Worm (Caenorhabditis elegans) whole organism, young adult: ENCODE results near the gene C50F4.9.
A peak's percentile ranks its signal among the peaks of the same experiment; 100 is the strongest.

Experiments used
- B0261.1 ChIP-seq: sonication (generic microtip); optimal IDR thresholded peaks from 2 replicates; lab custom pipeline; 2016; ENCODE audit warnings: mild to moderate bottlenecking, missing genetic modification characterization, moderate library complexity, missing compliant biosample characterization
- F10E7.11 ChIP-seq: sonication (generic microtip); optimal IDR thresholded peaks from 2 replicates; lab custom pipeline; 2017; ENCODE audit warnings: mild to moderate bottlenecking, missing genetic modification characterization, moderate library complexity, missing compliant biosample characterization
- F22D6.2 ChIP-seq: sonication (generic microtip); optimal IDR thresholded peaks from 2 replicates; lab custom pipeline; 2016; ENCODE audit warnings: mild to moderate bottlenecking, missing genetic modification characterization, missing compliant biosample characterization
- F52B5.7 ChIP-seq: sonication (generic microtip); optimal IDR thresholded peaks from 2 replicates; lab custom pipeline; 2016; ENCODE audit warnings: mild to moderate bottlenecking, missing genetic modification characterization, missing compliant biosample characterization
- F57A8.1 ChIP-seq: fragments of 200-800 bp; sonication (Bioruptor generic); optimal IDR thresholded peaks from 2 replicates; lab custom pipeline; 2018; ENCODE audit warnings: mild to moderate bottlenecking, missing genetic modification characterization, moderate library complexity, missing compliant biosample characterization
- ama-1 ChIP-seq, 3 experiments: fragments of 150-350 bp in 1 of 3; sonication (generic microtip) in 2 of 3; optimal IDR thresholded peaks; 2 replicates each; lab custom pipeline; 2014 to 2018; ENCODE audit warnings: missing biosample characterization in 2 of 3, missing genetic modification characterization in 2 of 3, missing genetic modification reagents in 2 of 3
- attf-3 ChIP-seq: fragments of 200-800 bp; sonication (Bioruptor generic); conservative IDR thresholded peaks from 2 replicates; pipeline ENCODE4 v1.3.6; 2022; ENCODE audit warnings: missing genetic modification reagents, missing genetic modification characterization, missing compliant biosample characterization
- ceh-58 ChIP-seq: fragments of 200-800 bp; sonication (Bioruptor generic); IDR thresholded peaks from 2 replicates; pipeline ENCODE4 v1.3.6; 2022; ENCODE audit warnings: missing genetic modification characterization, missing compliant biosample characterization
- ceh-91 ChIP-seq: fragments of 200-800 bp; sonication (Bioruptor generic); IDR thresholded peaks from 2 replicates; pipeline ENCODE4 v1.3.6; 2022; ENCODE audit warnings: missing genetic modification reagents, missing genetic modification characterization, missing compliant biosample characterization
- dpff-1 ChIP-seq: sonication (generic microtip); optimal IDR thresholded peaks from 2 replicates; lab custom pipeline; 2017; ENCODE audit warnings: mild to moderate bottlenecking, missing genetic modification characterization, missing compliant biosample characterization
- egl-18 ChIP-seq: fragments of 200-800 bp; sonication (Bioruptor generic); IDR thresholded peaks from 2 replicates; pipeline ENCODE4 v1.3.6; 2022; ENCODE audit warnings: missing genetic modification reagents, missing genetic modification characterization, missing compliant biosample characterization
- egl-44 ChIP-seq: fragments of 200-800 bp; sonication (Bioruptor generic); IDR thresholded peaks from 2 replicates; pipeline ENCODE4 v1.3.6; 2022; ENCODE audit warnings: missing genetic modification reagents, missing genetic modification characterization, missing compliant biosample characterization
- egrh-3 ChIP-seq: fragments of 200-800 bp; sonication (Bioruptor generic); IDR thresholded peaks from 2 replicates; pipeline ENCODE4 v1.3.6; 2022; ENCODE audit warnings: missing genetic modification reagents, missing genetic modification characterization, missing compliant biosample characterization
- ets-4 ChIP-seq: fragments of 200-800 bp; sonication (Bioruptor generic); optimal IDR thresholded peaks from 2 replicates; lab custom pipeline; 2018; ENCODE audit warnings: mild to moderate bottlenecking, missing genetic modification characterization, missing compliant biosample characterization
- fkh-3 ChIP-seq: sonication (generic microtip); optimal IDR thresholded peaks from 2 replicates; lab custom pipeline; 2016; ENCODE audit warnings: mild to moderate bottlenecking, missing genetic modification characterization, missing compliant biosample characterization
- him-1 ChIP-seq: sonication (generic microtip); optimal IDR thresholded peaks from 2 replicates; lab custom pipeline; 2016; ENCODE audit warnings: missing genotype, missing genetic modification reagents, missing genetic modification characterization, missing compliant biosample characterization
- hlh-26 ChIP-seq: fragments of 200-800 bp; sonication (Bioruptor generic); conservative IDR thresholded peaks from 2 replicates; pipeline ENCODE4 v1.3.6; 2022; ENCODE audit warnings: missing genetic modification reagents, missing genetic modification characterization, missing compliant biosample characterization
- hmg-1.2 ChIP-seq: fragments of 200-800 bp; sonication (Bioruptor generic); IDR thresholded peaks from 2 replicates; pipeline ENCODE4 v1.3.6; 2022; ENCODE audit warnings: missing genetic modification reagents, missing genetic modification characterization, missing compliant biosample characterization
- lag-1 ChIP-seq: fragments of 200-800 bp; sonication (Bioruptor generic); IDR thresholded peaks from 2 replicates; pipeline ENCODE4 v1.3.6; 2022; ENCODE audit warnings: missing genetic modification reagents, missing genetic modification characterization, missing compliant biosample characterization
- let-607 ChIP-seq, 2 experiments: fragments of 200-800 bp in 1 of 2; sonication (Bioruptor generic) in 1 of 2; sonication (generic microtip) in 1 of 2; optimal IDR thresholded peaks; 2 replicates each; lab custom pipeline; 2016 to 2018; ENCODE audit warnings: mild to moderate bottlenecking in 2 of 2, missing compliant biosample characterization in 2 of 2, missing genetic modification characterization in 2 of 2, moderate library complexity in 2 of 2, missing genotype in 1 of 2
- lin-35 ChIP-seq, 3 experiments: fragments of 150-350 bp in 2 of 3; sonication (generic microtip) in 1 of 3; optimal IDR thresholded peaks; 2 replicates each; lab custom pipeline; 2014 to 2018; ENCODE audit warnings: missing biosample characterization in 3 of 3, missing genetic modification characterization in 3 of 3, missing genetic modification reagents in 3 of 3
- lsl-1 ChIP-seq: fragments of 200-800 bp; sonication (Bioruptor generic); optimal IDR thresholded peaks from 2 replicates; lab custom pipeline; 2018; ENCODE audit warnings: mild to moderate bottlenecking, missing genetic modification characterization, moderate library complexity, missing compliant biosample characterization
- madf-8 ChIP-seq: fragments of 200-800 bp; sonication (Bioruptor generic); conservative IDR thresholded peaks from 2 replicates; pipeline ENCODE4 v1.3.6; 2022; ENCODE audit warnings: missing genetic modification reagents, missing genetic modification characterization, missing compliant biosample characterization
- nhr-80 ChIP-seq: sonication (generic microtip); optimal IDR thresholded peaks from 2 replicates; lab custom pipeline; 2016; ENCODE audit warnings: missing genetic modification characterization, missing compliant biosample characterization
- pbrm-1 ChIP-seq: fragments of 200-800 bp; sonication (Bioruptor generic); IDR thresholded peaks from 2 replicates; pipeline ENCODE4 v1.3.6; 2022; ENCODE audit warnings: missing genetic modification reagents, missing genetic modification characterization, missing compliant biosample characterization
- pha-4 ChIP-seq: fragments of 150-350 bp; sonication (generic microtip); optimal IDR thresholded peaks from 2 replicates; lab custom pipeline; 2014; ENCODE audit warnings: missing biosample characterization, missing genetic modification reagents, missing genetic modification characterization
- repo-1 ChIP-seq: sonication (generic microtip); optimal IDR thresholded peaks from 2 replicates; lab custom pipeline; 2017; ENCODE audit warnings: mild to moderate bottlenecking, missing genetic modification characterization, missing compliant biosample characterization
- sdz-38 ChIP-seq: sonication (generic microtip); optimal IDR thresholded peaks from 2 replicates; lab custom pipeline; 2016; ENCODE audit warnings: missing genotype, missing genetic modification characterization, missing compliant biosample characterization
- tbx-9 ChIP-seq: sonication (generic microtip); optimal IDR thresholded peaks from 2 replicates; lab custom pipeline; 2016; ENCODE audit warnings: borderline replicate concordance, missing genetic modification characterization, inconsistent platforms, missing compliant biosample characterization
- unc-62 ChIP-seq: fragments of 150-350 bp; optimal IDR thresholded peaks from 2 replicates; lab custom pipeline; 2014; ENCODE audit warnings: missing biosample characterization, missing genetic modification reagents, missing genetic modification characterization
- zfh-2 ChIP-seq: fragments of 200-800 bp; sonication (Bioruptor generic); conservative IDR thresholded peaks from 2 replicates; pipeline ENCODE4 v1.3.6; 2022; ENCODE audit warnings: missing genetic modification reagents, missing genetic modification characterization, missing compliant biosample characterization
- ztf-25 ChIP-seq: fragments of 200-800 bp; sonication (Bioruptor generic); IDR thresholded peaks from 2 replicates; pipeline ENCODE4 v1.3.6; 2022; ENCODE audit warnings: missing genetic modification reagents, missing genetic modification characterization, missing compliant biosample characterization

C50F4.9 gene

ce11 chrV:9534621-9535020, 10.6 kb upstream of the C50F4.9 start, which contains the start of gene tag-329:
Gene tag-329 (plus strand): TSS chrV:9534921.
- no peak for TF ChIP-seq ama-1 (optimal IDR thresholded peaks at IDR 0.05; lab: Kevin White, UChicago)
- TF ChIP-seq ama-1 (GFP tag; optimal IDR thresholded peaks at IDR 0.05; lab: Kevin White, UChicago), result no peak
- TF ChIP-seq repo-1 (tag; lab: Kevin White, UChicago), result no peak
- no peak for TF ChIP-seq hmg-1.2
- no peak for TF ChIP-seq madf-8 (GFP tag; lab: Robert Waterston, UW)
- TF ChIP-seq ceh-58 (GFP tag; lab: Robert Waterston, UW), result no peak
- TF ChIP-seq F22D6.2 (tag; lab: Kevin White, UChicago), result no peak
- TF ChIP-seq egl-18 (GFP tag; lab: Robert Waterston, UW), result no peak
- no peak for TF ChIP-seq dpff-1 (tag; lab: Kevin White, UChicago)

DNA sequence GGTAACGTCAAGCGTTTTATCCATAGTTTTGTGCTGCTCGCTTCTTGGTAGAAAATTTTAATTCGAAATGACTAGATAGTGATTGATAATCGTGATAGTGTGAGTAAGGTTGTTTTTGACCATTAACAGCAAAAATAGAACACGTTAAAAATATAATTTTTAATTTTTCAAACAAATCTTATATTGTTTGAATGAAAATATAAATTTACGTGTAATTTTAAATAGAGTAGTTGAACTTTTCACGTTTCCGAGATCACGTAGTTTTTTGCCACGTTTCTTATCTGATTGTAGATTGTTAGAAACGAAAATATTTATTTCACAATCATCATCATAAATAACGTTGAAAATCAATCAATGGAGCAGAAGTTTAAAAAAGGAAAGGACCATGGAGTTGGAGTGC, 7.5 kb upstream of the C50F4.9 start, which contains the start of the genes C50F4.10 and pfk-1.2:
Gene C50F4.10, minus strand, starts transcription at position 101 of the 400 bp plus-strand sequence.
Gene pfk-1.2, plus strand, starts transcription at position 325 of the 400 bp plus-strand sequence.
- TF ChIP-seq F10E7.11 (tag; lab: Kevin White, UChicago) (no peak), ets-4 (GFP tag; lab: Kevin White, UChicago) (no peak), zfh-2 (GFP tag; lab: Robert Waterston, UW) (no peak), egl-18 (GFP tag; lab: Robert Waterston, UW) (no peak), unc-62 (no peak), ceh-58 (GFP tag; lab: Robert Waterston, UW) (no peak)

ce11 chrV:9527984-9528383, 4.0 kb upstream of the C50F4.9 start:
- TF ChIP-seq pha-4 (tag; lab: Kevin White, UChicago) (no peak), lsl-1 (GFP tag; lab: Kevin White, UChicago) (no peak), hmg-1.2 (no peak), ceh-91 (GFP tag; lab: Robert Waterston, UW) (no peak), him-1 (tag; lab: Kevin White, UChicago) (no peak), lag-1 (no peak), egrh-3 (GFP tag; lab: Robert Waterston, UW) (no peak), F52B5.7 (tag; lab: Kevin White, UChicago) (no peak), tbx-9 (tag; lab: Kevin White, UChicago) (no peak), nhr-80 (tag; lab: Kevin White, UChicago) (no peak), lin-35 (GFP tag; optimal IDR thresholded peaks at IDR 0.05; lab: Kevin White, UChicago) (no peak)
- TF ChIP-seq, all 124 proteins: peak for 0

- TF ChIP-seq pbrm-1 (no peak), ztf-25 (GFP tag; lab: Robert Waterston, UW) (no peak), egl-44 (GFP tag; lab: Robert Waterston, UW) (no peak), nhr-80 (tag; lab: Kevin White, UChicago) (peak; percentile 3)
- TF ChIP-seq, all 124 proteins: peak for 1
Measured at ce11 chrV:9527337-9527736, 3.3 kb upstream of the C50F4.9 start.

- TF ChIP-seq ets-4 (GFP tag; lab: Kevin White, UChicago), result peak; percentile 37
- no peak for TF ChIP-seq F57A8.1 (GFP tag; lab: Kevin White, UChicago)
- peak; percentile 95 for TF ChIP-seq nhr-80 (tag; lab: Kevin White, UChicago)
- TF ChIP-seq fkh-3, result no peak
- no peak for TF ChIP-seq lsl-1 (GFP tag; lab: Kevin White, UChicago)
Measured at ce11 chrV:9526470-9526869, 2.5 kb upstream of the C50F4.9 start, which contains the start of gene C50F4.1. Gene C50F4.1 (plus strand): TSS chrV:9526793.

- TF ChIP-seq hlh-26 (GFP tag; lab: Robert Waterston, UW) (no peak), attf-3 (GFP tag; lab: Robert Waterston, UW) (no peak), B0261.1 (tag; lab: Kevin White, UChicago) (no peak), sdz-38 (tag; lab: Kevin White, UChicago) (no peak), let-607 (tag; optimal IDR thresholded peaks at IDR 0.05; lab: Kevin White, UChicago) (no peak)
Measured at ce11 chrV:9521697-9522096, 2.3 kb downstream of the C50F4.9 start.
